Worm (Caenorhabditis elegans) whole organism, L3 larva: ENCODE measurements around the gene Y43C5A.4.

ENCODE experiments used
- R02D3.7 ChIP-seq: fragments of 150-350 bp; optimal IDR thresholded peaks from 2 replicates; lab custom pipeline; 2014; ENCODE audit warnings: missing biosample characterization, missing genetic modification characterization
- aly-2 ChIP-seq: fragments of 150-350 bp; optimal IDR thresholded peaks from 2 replicates; lab custom pipeline; 2014; ENCODE audit warnings: missing biosample characterization, missing genetic modification characterization
- ceh-16 ChIP-seq: sonication (generic microtip); optimal IDR thresholded peaks from 2 replicates; lab custom pipeline; 2017; ENCODE audit warnings: missing biosample characterization, missing genetic modification characterization
- ceh-28 ChIP-seq: fragments of 150-350 bp; optimal IDR thresholded peaks from 2 replicates; lab custom pipeline; 2014; ENCODE audit warnings: missing biosample characterization, missing genetic modification reagents, missing genetic modification characterization
- ceh-82 ChIP-seq: fragments of 150-350 bp; optimal IDR thresholded peaks from 2 replicates; lab custom pipeline; 2014; ENCODE audit warnings: missing biosample characterization, missing genetic modification characterization
- egl-27 ChIP-seq: sonication (generic microtip); optimal IDR thresholded peaks from 4 replicates; lab custom pipeline; 2017; ENCODE audit warnings: missing biosample characterization, missing genetic modification reagents, missing genetic modification characterization
- elt-2 ChIP-seq: sonication (generic microtip); optimal IDR thresholded peaks from 2 replicates; lab custom pipeline; 2016; ENCODE audit warnings: missing genetic modification reagents, mild to moderate bottlenecking, missing genetic modification characterization, missing compliant biosample characterization
- elt-3 ChIP-seq, 3 experiments: fragments of 150-350 bp in 1 of 3; sonication (generic microtip) in 2 of 3; optimal IDR thresholded peaks; 2 replicates in 2 of 3; 4 replicates in 1 of 3; lab custom pipeline; 2014 to 2017; ENCODE audit warnings: missing biosample characterization in 3 of 3, missing genetic modification characterization in 3 of 3
- fkh-10 ChIP-seq: sonication (generic microtip); optimal IDR thresholded peaks from 2 replicates; lab custom pipeline; 2017; ENCODE audit warnings: missing biosample characterization, missing genetic modification reagents, missing genetic modification characterization
- fkh-2 ChIP-seq: fragments of 150-350 bp; optimal IDR thresholded peaks from 2 replicates; lab custom pipeline; 2014; ENCODE audit warnings: missing biosample characterization, missing genetic modification reagents, missing genetic modification characterization
- fos-1 ChIP-seq: fragments of 150-350 bp; optimal IDR thresholded peaks from 2 replicates; lab custom pipeline; 2014; ENCODE audit warnings: missing biosample characterization, missing genetic modification characterization
- jun-1 ChIP-seq: fragments of 150-350 bp; optimal IDR thresholded peaks from 2 replicates; lab custom pipeline; 2014; ENCODE audit warnings: missing biosample characterization, missing genetic modification reagents, missing genetic modification characterization
- lin-15B ChIP-seq: fragments of 150-350 bp; optimal IDR thresholded peaks from 2 replicates; lab custom pipeline; 2014; ENCODE audit warnings: missing biosample characterization, missing genetic modification characterization
- lin-39 ChIP-seq: fragments of 150-350 bp; optimal IDR thresholded peaks from 2 replicates; lab custom pipeline; 2018; ENCODE audit warnings: missing biosample characterization, missing genetic modification reagents, missing genetic modification characterization
- lsy-12 ChIP-seq: sonication (generic microtip); optimal IDR thresholded peaks from 2 replicates; lab custom pipeline; 2016; ENCODE audit warnings: mild to moderate bottlenecking, missing genetic modification characterization, missing compliant biosample characterization
- mdl-1 ChIP-seq: fragments of 150-350 bp; optimal IDR thresholded peaks from 2 replicates; lab custom pipeline; 2014; ENCODE audit warnings: missing biosample characterization, missing genetic modification characterization
- nfya-1 ChIP-seq: sonication (generic microtip); optimal IDR thresholded peaks from 2 replicates; lab custom pipeline; 2017; ENCODE audit warnings: missing genetic modification characterization, mild to moderate bottlenecking, missing compliant biosample characterization, antibody characterized with exemption, moderate library complexity; ENCODE audit not compliant: insufficient read depth
- nhr-23 ChIP-seq: fragments of 150-350 bp; optimal IDR thresholded peaks from 2 replicates; lab custom pipeline; 2014; ENCODE audit warnings: missing biosample characterization, missing genetic modification reagents, missing genetic modification characterization
- nhr-67 ChIP-seq: fragments of 150-350 bp; optimal IDR thresholded peaks from 2 replicates; lab custom pipeline; 2014; ENCODE audit warnings: missing biosample characterization, missing genetic modification characterization
- nhr-76 ChIP-seq: fragments of 150-350 bp; sonication (generic microtip); optimal IDR thresholded peaks from 5 replicates; lab custom pipeline; 2014; ENCODE audit warnings: missing biosample characterization, missing genetic modification characterization
- nhr-77 ChIP-seq: fragments of 150-350 bp; optimal IDR thresholded peaks from 2 replicates; lab custom pipeline; 2014; ENCODE audit warnings: missing biosample characterization, missing genetic modification characterization
- pha-4 ChIP-seq: fragments of 150-350 bp; optimal IDR thresholded peaks from 2 replicates; lab custom pipeline; 2014; ENCODE audit warnings: missing biosample characterization, missing genetic modification reagents, missing genetic modification characterization
- pqm-1 ChIP-seq: fragments of 150-350 bp; optimal IDR thresholded peaks from 2 replicates; lab custom pipeline; 2017; ENCODE audit warnings: missing biosample characterization, missing genetic modification characterization, inconsistent platforms
- skn-1 ChIP-seq: fragments of 150-350 bp; optimal IDR thresholded peaks from 2 replicates; lab custom pipeline; 2014; ENCODE audit warnings: missing biosample characterization, missing genetic modification characterization
- snpc-4 ChIP-seq: fragments of 150-350 bp; optimal IDR thresholded peaks from 2 replicates; lab custom pipeline; 2014; ENCODE audit warnings: missing biosample characterization, missing genetic modification characterization
- tbx-2 ChIP-seq: sonication (generic microtip); optimal IDR thresholded peaks from 2 replicates; lab custom pipeline; 2016; ENCODE audit warnings: mild to moderate bottlenecking, missing genetic modification characterization, missing compliant biosample characterization
- unc-62 ChIP-seq: fragments of 150-350 bp; sonication (generic microtip); optimal IDR thresholded peaks from 4 replicates; lab custom pipeline; 2014; ENCODE audit warnings: missing biosample characterization, missing genetic modification reagents, missing genetic modification characterization
- ztf-11 ChIP-seq: fragments of 150-350 bp; optimal IDR thresholded peaks from 2 replicates; lab custom pipeline; 2014; ENCODE audit warnings: missing biosample characterization, missing genetic modification characterization
- ztf-4 ChIP-seq: fragments of 150-350 bp; optimal IDR thresholded peaks from 2 replicates; lab custom pipeline; 2014; ENCODE audit warnings: missing biosample characterization, missing genetic modification characterization

Y43C5A.4 gene

DNA sequence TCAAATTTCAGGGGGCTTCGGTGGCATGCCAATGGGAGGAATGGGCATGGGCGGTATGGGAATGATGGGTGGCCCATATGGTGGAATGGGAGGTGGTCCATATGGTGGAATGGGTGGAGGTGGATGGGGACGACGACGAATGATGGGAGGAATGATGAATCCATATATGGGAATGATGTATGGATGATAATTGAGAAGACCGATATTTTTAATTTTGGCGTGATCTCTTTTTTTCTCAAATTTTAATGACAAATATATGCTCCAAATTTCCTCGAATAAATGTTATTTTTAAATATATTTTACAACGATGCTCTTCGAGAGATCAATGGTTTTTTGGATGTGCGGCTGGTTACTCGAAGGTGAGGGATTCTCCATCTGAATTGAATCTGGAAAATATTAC, at the start of gene Y43C5A.4:
Y43C5A.4 (plus strand) TSS at position 301 of the 400 bp plus-strand sequence.
- no peak for TF ChIP-seq R02D3.7 (tag; lab: Kevin White, UChicago)
- TF ChIP-seq mdl-1 (tag; lab: Kevin White, UChicago) = no peak
- TF ChIP-seq aly-2 (tag; lab: Kevin White, UChicago) = no peak
- TF ChIP-seq nfya-1 = no peak
- no peak for TF ChIP-seq ceh-16
- no peak for TF ChIP-seq lin-15B (tag; lab: Kevin White, UChicago)
- TF ChIP-seq fkh-2 (tag; lab: Kevin White, UChicago) = no peak
- no peak for TF ChIP-seq nhr-67 (tag; lab: Kevin White, UChicago)
- no peak for TF ChIP-seq ztf-4
- no peak for TF ChIP-seq nhr-23 (tag; lab: Kevin White, UChicago)
- TF ChIP-seq skn-1 = no peak
- TF ChIP-seq lin-39 (tag; lab: Kevin White, UChicago) = no peak
- no peak for TF ChIP-seq unc-62 (GFP tag; lab: Kevin White, UChicago)
- TF ChIP-seq ceh-28 (tag; lab: Kevin White, UChicago) = no peak
- no peak for TF ChIP-seq ceh-82 (tag; lab: Kevin White, UChicago)
- no peak for TF ChIP-seq pha-4 (tag; lab: Kevin White, UChicago)

DNA sequence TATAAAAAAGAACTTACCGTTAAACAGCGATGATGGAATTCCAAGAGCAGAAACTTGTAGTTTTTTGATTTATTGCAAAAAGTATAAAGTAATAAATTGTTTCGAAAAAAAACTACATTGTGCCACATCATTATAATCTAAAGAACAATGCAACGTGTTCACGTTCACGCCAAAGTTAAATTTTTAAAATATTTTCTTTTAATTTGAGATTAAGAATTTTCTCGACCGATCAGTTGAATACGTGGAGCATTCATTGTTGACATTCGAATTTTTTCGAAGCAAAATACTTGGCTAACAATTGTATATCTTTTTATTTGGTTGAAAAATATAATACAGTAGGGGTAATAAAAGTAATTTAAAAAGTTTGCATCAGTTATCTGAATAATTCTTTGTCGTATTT, 46.8 kb upstream of the Y43C5A.4 start, which contains the start of gene F01G10.5:
F01G10.5 (minus strand) TSS at position 101 of the 400 bp plus-strand sequence.
- no peak for TF ChIP-seq egl-27
- no peak for TF ChIP-seq aly-2 (tag; lab: Kevin White, UChicago)
- TF ChIP-seq ceh-16 = no peak

DNA sequence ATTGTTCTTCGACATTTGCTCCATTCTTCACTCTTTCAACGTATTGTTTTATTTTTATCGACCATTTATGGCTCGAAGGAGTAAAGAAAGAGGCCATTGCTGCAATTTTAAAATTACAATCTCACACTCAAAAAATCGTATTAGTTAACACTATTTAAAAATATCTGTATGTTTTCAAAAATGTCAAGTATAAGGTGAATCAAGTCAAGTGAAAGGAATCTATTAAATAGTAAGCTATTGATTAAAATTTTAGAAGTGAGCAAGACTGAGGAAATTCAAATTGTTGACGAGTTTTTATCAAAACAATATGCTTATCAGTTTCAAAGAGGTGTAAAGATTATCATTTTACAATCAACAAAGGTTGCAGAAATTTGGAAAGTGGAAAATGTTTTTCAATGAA, 45.4 kb upstream of the Y43C5A.4 start, which contains the start of gene F01G10.4:
F01G10.4 (minus strand) TSS at position 101 of the 400 bp plus-strand sequence.
- TF ChIP-seq skn-1 = no peak
- TF ChIP-seq aly-2 (tag; lab: Kevin White, UChicago) = no peak
- no peak for TF ChIP-seq jun-1 (tag; lab: Kevin White, UChicago)

DNA sequence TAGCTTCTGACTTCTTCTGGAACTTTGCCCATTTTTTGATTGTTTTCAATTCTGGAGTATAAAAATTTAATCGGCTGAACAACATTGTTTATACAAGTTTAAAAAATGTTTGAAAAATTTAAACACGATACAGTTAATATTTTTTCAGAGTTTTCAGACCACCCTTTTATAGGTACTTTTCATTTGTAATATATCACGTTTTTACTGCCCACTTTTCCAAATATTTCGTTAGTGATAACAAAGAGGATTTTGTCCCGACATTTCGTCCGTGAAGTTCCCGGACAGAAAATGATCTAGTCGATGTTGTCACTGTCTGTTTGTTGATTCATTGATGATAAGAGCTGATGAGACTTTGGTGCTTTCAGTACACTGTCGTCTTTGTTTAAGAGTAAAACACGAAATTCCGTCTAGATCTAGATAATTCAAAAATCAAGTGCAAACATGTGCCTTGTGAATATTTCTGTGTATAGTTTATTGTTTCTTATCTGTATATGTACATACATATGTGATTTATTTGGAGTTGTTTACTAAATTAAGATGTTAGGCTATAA, 42.5 kb upstream of the Y43C5A.4 start, which contains the start of gene ech-9:
ech-9 (minus strand) TSS at position 51 of the 551 bp plus-strand sequence.
- TF ChIP-seq aly-2 (tag; lab: Kevin White, UChicago) = no peak
- TF ChIP-seq pqm-1 (tag; lab: Kevin White, UChicago) = peak; percentile 84
- TF ChIP-seq elt-2 (tag; lab: Kevin White, UChicago) = peak; percentile 58
- TF ChIP-seq lsy-12 (tag; lab: Kevin White, UChicago) = no peak

ce11 chrIV:10236106-10236505, 41.7 kb upstream of the Y43C5A.4 start:
- no peak for TF ChIP-seq lsy-12 (tag; lab: Kevin White, UChicago)
- no peak for TF ChIP-seq tbx-2
- no peak for TF ChIP-seq ztf-11 (tag; lab: Kevin White, UChicago)
- no peak for TF ChIP-seq unc-62 (GFP tag; lab: Kevin White, UChicago)
- TF ChIP-seq fkh-10 (GFP tag; lab: Kevin White, UChicago) = no peak
- peak; percentile 83 for TF ChIP-seq pqm-1 (tag; lab: Kevin White, UChicago)
- no peak for TF ChIP-seq nhr-77 (tag; lab: Kevin White, UChicago)
- no peak for TF ChIP-seq nhr-76 (tag; lab: Kevin White, UChicago)
- TF ChIP-seq elt-3 (tag; optimal IDR thresholded peaks at IDR 0.05; lab: Kevin White, UChicago) = no peak
- TF ChIP-seq jun-1 (tag; lab: Kevin White, UChicago) = peak; percentile 56
- no peak for TF ChIP-seq snpc-4 (tag; lab: Kevin White, UChicago)
- TF ChIP-seq elt-2 (tag; lab: Kevin White, UChicago) = peak; percentile 71
- TF ChIP-seq fos-1 (tag; lab: Kevin White, UChicago) = no peak

DNA sequence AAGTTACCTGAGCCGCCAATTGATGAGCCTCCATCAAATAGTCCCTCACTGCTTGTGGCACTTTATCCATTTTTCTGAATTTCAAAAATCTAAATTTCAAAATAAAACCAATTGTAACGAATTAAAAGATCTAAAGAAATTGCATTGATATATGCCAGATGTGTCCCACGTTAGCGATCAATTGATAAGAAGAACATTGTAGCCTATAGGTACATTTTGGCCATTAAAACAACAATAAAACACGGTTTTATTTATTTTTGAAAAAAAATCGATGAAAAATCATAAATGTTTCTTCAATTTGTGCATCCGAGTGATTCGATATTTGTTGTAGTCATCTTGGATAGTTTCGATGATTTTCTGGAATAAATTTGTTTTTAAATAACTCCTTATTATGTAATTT, 38.8 kb upstream of the Y43C5A.4 start, which contains the start of gene ech-8:
ech-8 (minus strand) TSS at position 132 of the 400 bp plus-strand sequence.
- TF ChIP-seq elt-2 (tag; lab: Kevin White, UChicago) (peak; percentile 54), pqm-1 (tag; lab: Kevin White, UChicago) (peak; percentile 56), aly-2 (tag; lab: Kevin White, UChicago) (no peak)
- TF ChIP-seq, all 47 proteins: peak for 2
